Worm (Caenorhabditis elegans) whole organism, young adult: Measurements from ENCODE around the gene nbs-1.

Source experiments
- attf-5 ChIP-seq: fragments of 200-800 bp; sonication (Bioruptor generic); optimal IDR thresholded peaks from 2 replicates; lab custom pipeline; 2018; ENCODE audit warnings: mild to moderate bottlenecking, missing genetic modification characterization, missing compliant biosample characterization
- ceh-100 ChIP-seq: fragments of 200-800 bp; sonication (Bioruptor generic); IDR thresholded peaks from 2 replicates; pipeline ENCODE4 v1.3.6; 2022; ENCODE audit warnings: missing genetic modification reagents, missing genetic modification characterization, missing compliant biosample characterization
- pha-4 ChIP-seq: fragments of 150-350 bp; sonication (generic microtip); optimal IDR thresholded peaks from 2 replicates; lab custom pipeline; 2014; ENCODE audit warnings: missing biosample characterization, missing genetic modification reagents, missing genetic modification characterization
- rcor-1 ChIP-seq: fragments of 200-800 bp; sonication (Bioruptor generic); IDR thresholded peaks from 2 replicates; pipeline ENCODE4 v1.3.6; 2022; ENCODE audit warnings: missing genetic modification reagents, missing genetic modification characterization, missing compliant biosample characterization
- snpc-4 ChIP-seq, 5 experiments: fragments of 150-350 bp in 1 of 5; sonication (generic microtip) in 4 of 5; optimal IDR thresholded peaks; 2 replicates each; lab custom pipeline; 2014 to 2018; ENCODE audit warnings: missing genetic modification characterization in 5 of 5, missing biosample characterization in 3 of 5, antibody characterized with exemption in 2 of 5, mild to moderate bottlenecking in 2 of 5, missing compliant biosample characterization in 2 of 5, missing genotype in 2 of 5, moderate library complexity in 2 of 5, missing genetic modification reagents in 1 of 5

DNA sequence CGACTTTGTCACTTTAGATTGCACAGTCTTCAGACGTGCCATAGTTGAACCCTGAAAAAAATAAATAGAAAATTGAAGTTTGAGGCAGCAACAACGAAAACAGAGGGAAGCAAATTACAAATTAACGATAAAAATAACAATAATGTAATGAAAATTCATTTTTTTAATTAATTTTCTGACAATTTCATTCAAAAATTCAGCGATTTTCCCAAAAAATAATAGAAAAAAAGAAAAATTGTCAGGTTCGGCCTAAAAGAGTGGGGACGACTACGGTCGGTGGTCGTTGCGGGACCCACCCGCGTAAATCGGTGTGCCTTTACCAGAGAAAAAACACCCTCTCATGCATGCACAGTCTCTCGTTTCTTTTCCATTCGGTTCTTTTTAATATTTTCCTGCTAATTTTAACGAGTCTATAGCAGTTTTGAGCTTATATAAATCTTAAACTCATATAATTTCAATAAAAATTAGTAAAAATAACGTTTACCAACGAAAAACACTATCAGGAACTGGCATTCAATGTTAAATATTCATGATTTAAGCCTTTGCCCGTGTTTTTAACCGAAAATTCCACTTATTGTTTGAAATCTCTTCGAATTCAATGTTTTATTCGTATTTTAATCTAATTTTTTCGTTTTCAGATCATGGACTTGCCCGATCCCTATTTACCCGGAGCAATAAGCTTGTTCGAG, 30.2 kb upstream of the nbs-1 start, which contains the start of the genes rps-9 and lsm-1:
- TF ChIP-seq pha-4 (tag; lab: Kevin White, UChicago) (no peak), ceh-100 (GFP tag; lab: Robert Waterston, UW) (no peak), attf-5 (GFP tag; lab: Kevin White, UChicago) (peak; percentile 42), snpc-4 (GFP tag; optimal IDR thresholded peaks at IDR 0.05; lab: Kevin White, UChicago) (no peak), snpc-4 (tag; optimal IDR thresholded peaks at IDR 0.05; lab: Kevin White, UChicago) (peak in 2 of 4 experiments; percentile 39 to 46), rcor-1 (GFP tag; lab: Robert Waterston, UW) (0 out of 2 replicates have a peak, but pooled peaks have one; percentile 16)
